Fruit fly (Drosophila melanogaster) whole organism, embryonic: Measurements from ENCODE around the gene TH1.

Experiments
- Atf6 ChIP-seq: fragments of 200-800 bp; sonication (Bioruptor generic); IDR thresholded peaks from 2 replicates; pipeline ENCODE4 v1.3.6; 2022; ENCODE audit warnings: missing biosample characterization, missing genetic modification characterization
- CG10209 ChIP-seq: fragments of 200-800 bp; sonication (Bioruptor generic); optimal IDR thresholded peaks from 3 replicates; lab custom pipeline; 2017; ENCODE audit warnings: missing biosample characterization, mild to moderate bottlenecking, missing genetic modification characterization, missing genetic modification reagents
- CG10543 ChIP-seq: fragments of 200-800 bp; sonication (Bioruptor generic); optimal IDR thresholded peaks from 3 replicates; lab custom pipeline; 2017; ENCODE audit warnings: missing biosample characterization, mild to moderate bottlenecking, missing genetic modification characterization, moderate library complexity
- CG10979 ChIP-seq: fragments of 200-800 bp; sonication (Bioruptor generic); optimal IDR thresholded peaks from 2 replicates; lab custom pipeline; 2018; ENCODE audit warnings: missing biosample characterization, mild to moderate bottlenecking, missing genetic modification characterization, moderate library complexity
- CG11695 ChIP-seq: fragments of 200-800 bp; sonication (Bioruptor generic); IDR thresholded peaks from 3 replicates; pipeline ENCODE4 v1.3.6; 2022; ENCODE audit warnings: missing biosample characterization, missing genetic modification characterization
- CG12071 ChIP-seq: fragments of 200-800 bp; sonication (Bioruptor generic); optimal IDR thresholded peaks from 3 replicates; lab custom pipeline; 2018; ENCODE audit warnings: missing biosample characterization, mild to moderate bottlenecking, missing genetic modification characterization
- CG12155 ChIP-seq: fragments of 200-800 bp; sonication (Bioruptor generic); optimal IDR thresholded peaks from 3 replicates; lab custom pipeline; 2016; ENCODE audit warnings: missing biosample characterization, missing genetic modification characterization
- CG12659 ChIP-seq: fragments of 200-800 bp; sonication (Bioruptor generic); optimal IDR thresholded peaks from 3 replicates; lab custom pipeline; 2017; ENCODE audit warnings: mild to moderate bottlenecking, missing biosample characterization, missing genetic modification reagents, missing genetic modification characterization
- CG17568 ChIP-seq: fragments of 200-800 bp; sonication (Bioruptor generic); optimal IDR thresholded peaks from 2 replicates; lab custom pipeline; 2018; ENCODE audit warnings: missing biosample characterization, mild to moderate bottlenecking, missing genetic modification characterization, moderate library complexity
- CG17912 ChIP-seq: fragments of 200-800 bp; sonication (Bioruptor generic); optimal IDR thresholded peaks from 2 replicates; lab custom pipeline; 2018; ENCODE audit warnings: missing biosample characterization, mild to moderate bottlenecking, missing genetic modification characterization
- CG3407 ChIP-seq: fragments of 200-800 bp; sonication (Bioruptor generic); optimal IDR thresholded peaks from 2 replicates; lab custom pipeline; 2018; ENCODE audit warnings: missing biosample characterization, mild to moderate bottlenecking, missing genetic modification characterization
- CG4854 ChIP-seq: fragments of 200-800 bp; sonication (Bioruptor generic); optimal IDR thresholded peaks from 2 replicates; lab custom pipeline; 2016; ENCODE audit warnings: missing biosample characterization, missing genetic modification characterization, inconsistent platforms
- CG5180 ChIP-seq: fragments of 200-800 bp; sonication (Bioruptor generic); optimal IDR thresholded peaks from 3 replicates; lab custom pipeline; 2017; ENCODE audit warnings: missing biosample characterization, missing genetic modification characterization, mild to moderate bottlenecking, moderate library complexity, missing genetic modification reagents
- CG6254 ChIP-seq: fragments of 200-800 bp; sonication (Bioruptor generic); optimal IDR thresholded peaks from 3 replicates; lab custom pipeline; 2017; ENCODE audit warnings: mild to moderate bottlenecking, missing biosample characterization, missing genetic modification reagents, missing genetic modification characterization
- CG7786 ChIP-seq: fragments of 200-800 bp; sonication (Bioruptor generic); optimal IDR thresholded peaks from 2 replicates; lab custom pipeline; 2016; ENCODE audit warnings: missing biosample characterization, missing genetic modification characterization
- CG7839 ChIP-seq: fragments of 200-800 bp; sonication (Bioruptor generic); optimal IDR thresholded peaks from 3 replicates; lab custom pipeline; 2018; ENCODE audit warnings: missing biosample characterization, mild to moderate bottlenecking, missing genetic modification characterization, moderate library complexity
- CG7987 ChIP-seq: fragments of 200-800 bp; sonication (Bioruptor generic); optimal IDR thresholded peaks from 2 replicates; lab custom pipeline; 2018; ENCODE audit warnings: missing biosample characterization, mild to moderate bottlenecking, missing genetic modification characterization, moderate library complexity
- CG8089 ChIP-seq: fragments of 200-800 bp; sonication (Bioruptor generic); optimal IDR thresholded peaks from 3 replicates; lab custom pipeline; 2016; ENCODE audit warnings: missing biosample characterization, missing genetic modification characterization
- CG9609 ChIP-seq: fragments of 200-800 bp; sonication (Bioruptor generic); optimal IDR thresholded peaks from 3 replicates; lab custom pipeline; 2016; ENCODE audit warnings: missing biosample characterization, missing genetic modification characterization
- CG9727 ChIP-seq: fragments of 200-800 bp; sonication (Bioruptor generic); optimal IDR thresholded peaks from 3 replicates; lab custom pipeline; 2017; ENCODE audit warnings: missing biosample characterization, mild to moderate bottlenecking, missing genetic modification characterization
- CG9817 ChIP-seq: fragments of 200-800 bp; sonication (Bioruptor generic); optimal IDR thresholded peaks from 2 replicates; lab custom pipeline; 2018; ENCODE audit warnings: missing biosample characterization, mild to moderate bottlenecking, missing genetic modification characterization, moderate library complexity
- D ChIP-seq, 2 experiments: fragments of 200-800 bp in 1 of 2; fragments of >200 bp in 1 of 2; sonication (Bioruptor generic) in 1 of 2; optimal IDR thresholded peaks; 2 replicates in 1 of 2; 3 replicates in 1 of 2; lab custom pipeline; 2017; ENCODE audit warnings: mild to moderate bottlenecking in 1 of 2, missing biosample characterization in 1 of 2, missing genetic modification characterization in 1 of 2, missing genetic modification reagents in 1 of 2
- Dad ChIP-seq: fragments of 200-800 bp; sonication (Bioruptor generic); optimal IDR thresholded peaks from 3 replicates; lab custom pipeline; 2016; ENCODE audit warnings: missing biosample characterization, missing genetic modification characterization
- Dip2 ChIP-seq: fragments of 200-800 bp; sonication (Bioruptor generic); IDR thresholded peaks from 2 replicates; pipeline ENCODE4 v1.3.6; 2022; ENCODE audit warnings: missing biosample characterization, missing genetic modification characterization
- E2f1 ChIP-seq: fragments of 200-800 bp; sonication (Bioruptor generic); IDR thresholded peaks from 2 replicates; pipeline ENCODE4 v1.3.6; 2022; ENCODE audit warnings: missing biosample characterization, missing genetic modification characterization
- Fer1 ChIP-seq: fragments of 200-800 bp; sonication (Bioruptor generic); optimal IDR thresholded peaks from 2 replicates; lab custom pipeline; 2017; ENCODE audit warnings: missing biosample characterization, mild to moderate bottlenecking, missing genetic modification characterization
- Hr78 ChIP-seq, 2 experiments: fragments of 200-800 bp in 1 of 2; fragments of >200 bp in 1 of 2; sonication (Bioruptor generic) in 1 of 2; optimal IDR thresholded peaks; 2 replicates each; lab custom pipeline; 2017 to 2019; ENCODE audit warnings: missing biosample characterization in 2 of 2, missing genetic modification characterization in 2 of 2, mild to moderate bottlenecking in 1 of 2, moderate library complexity in 1 of 2
- Lpt ChIP-seq: fragments of >200 bp; optimal IDR thresholded peaks from 2 replicates; lab custom pipeline; 2018; ENCODE audit warnings: missing biosample characterization, missing genetic modification characterization
- MESR4 ChIP-seq: fragments of 200-800 bp; sonication (Bioruptor generic); optimal IDR thresholded peaks from 2 replicates; lab custom pipeline; 2018; ENCODE audit warnings: missing biosample characterization, mild to moderate bottlenecking, missing genetic modification characterization, moderate library complexity
- Mad ChIP-seq: fragments of 200-800 bp; sonication (Bioruptor generic); optimal IDR thresholded peaks from 2 replicates; lab custom pipeline; 2016; ENCODE audit warnings: missing biosample characterization, missing genetic modification characterization
- Myb ChIP-seq: fragments of 200-800 bp; sonication (Bioruptor generic); optimal IDR thresholded peaks from 2 replicates; lab custom pipeline; 2016; ENCODE audit warnings: missing biosample characterization, missing genetic modification characterization
- Pdp1 ChIP-seq, 2 experiments: fragments of 200-800 bp; sonication (Bioruptor generic); optimal IDR thresholded peaks; 3 replicates each; lab custom pipeline; 2016; ENCODE audit warnings: missing biosample characterization in 2 of 2, missing genetic modification characterization in 2 of 2, mild to moderate bottlenecking in 1 of 2, moderate library complexity in 1 of 2
- TFAM ChIP-seq: fragments of 200-800 bp; sonication (Bioruptor generic); optimal IDR thresholded peaks from 2 replicates; lab custom pipeline; 2017; ENCODE audit warnings: missing biosample characterization, missing genetic modification characterization, inconsistent platforms
- Taf1 ChIP-seq: fragments of 200-800 bp; sonication (Bioruptor generic); IDR thresholded peaks from 2 replicates; pipeline ENCODE4 v1.3.6; 2022; ENCODE audit warnings: missing biosample characterization, missing genetic modification characterization
- Vsx1 ChIP-seq: fragments of 200-800 bp; sonication (Bioruptor generic); optimal IDR thresholded peaks from 2 replicates; lab custom pipeline; 2017; ENCODE audit warnings: missing biosample characterization, mild to moderate bottlenecking, missing genetic modification characterization, missing genetic modification reagents
- Xbp1 ChIP-seq: fragments of 200-800 bp; sonication (Bioruptor generic); optimal IDR thresholded peaks from 3 replicates; lab custom pipeline; 2016; ENCODE audit warnings: missing biosample characterization, mild to moderate bottlenecking, missing genetic modification characterization
- btn ChIP-seq: fragments of 200-800 bp; sonication (Bioruptor generic); optimal IDR thresholded peaks from 2 replicates; lab custom pipeline; 2016; ENCODE audit warnings: missing biosample characterization, missing genetic modification characterization
- dm ChIP-seq: fragments of 200-800 bp; sonication (Bioruptor generic); optimal IDR thresholded peaks from 3 replicates; lab custom pipeline; 2016; ENCODE audit warnings: missing biosample characterization, missing genetic modification characterization
- dysf ChIP-seq: fragments of 200-800 bp; sonication (Bioruptor generic); IDR thresholded peaks from 3 replicates; pipeline ENCODE4 v1.3.6; 2022; ENCODE audit warnings: missing biosample characterization, missing genetic modification characterization
- ewg ChIP-seq: fragments of 200-800 bp; sonication (Bioruptor generic); optimal IDR thresholded peaks from 3 replicates; lab custom pipeline; 2017; ENCODE audit warnings: mild to moderate bottlenecking, missing biosample characterization, missing genetic modification reagents, missing genetic modification characterization
- gem ChIP-seq: fragments of 200-800 bp; sonication (Bioruptor generic); optimal IDR thresholded peaks from 2 replicates; lab custom pipeline; 2019; ENCODE audit warnings: missing biosample characterization, mild to moderate bottlenecking, missing genetic modification characterization, moderate library complexity
- inv ChIP-seq: fragments of 200-800 bp; sonication (Bioruptor generic); IDR thresholded peaks from 2 replicates; pipeline ENCODE4 v1.3.6; 2022; ENCODE audit warnings: missing biosample characterization, missing genetic modification characterization; ENCODE audit not compliant: partially characterized antibody
- lmd ChIP-seq: fragments of 200-800 bp; sonication (Bioruptor generic); IDR thresholded peaks from 2 replicates; pipeline ENCODE4 v1.3.6; 2022; ENCODE audit warnings: missing biosample characterization, missing genetic modification characterization
- otp ChIP-seq: fragments of 200-800 bp; sonication (Bioruptor generic); IDR thresholded peaks from 3 replicates; pipeline ENCODE4, ENCODE4 v1.3.6; 2022; ENCODE audit warnings: missing biosample characterization, missing genetic modification characterization
- ro ChIP-seq: fragments of 200-800 bp; sonication (Bioruptor generic); IDR thresholded peaks from 2 replicates; pipeline ENCODE4 v1.3.6; 2022; ENCODE audit warnings: missing biosample characterization, missing genetic modification characterization
- tx ChIP-seq: fragments of 200-800 bp; sonication (Bioruptor generic); optimal IDR thresholded peaks from 2 replicates; lab custom pipeline; 2016; ENCODE audit warnings: missing biosample characterization, missing genetic modification characterization
- wdn ChIP-seq: fragments of 200-800 bp; sonication (Bioruptor generic); IDR thresholded peaks from 2 replicates; pipeline ENCODE4 v1.3.6; 2022; ENCODE audit warnings: missing biosample characterization, missing genetic modification characterization
- zfh1 ChIP-seq: fragments of 200-800 bp; sonication (Bioruptor generic); IDR thresholded peaks from 3 replicates; pipeline ENCODE4 v1.3.6; 2022; ENCODE audit warnings: missing biosample characterization, missing genetic modification characterization

The TH1 gene

dm6 chrX:16422466-16423124, 31.4 kb upstream of the TH1 start, which contains the start of gene hang (continued):
- TF ChIP-seq CG17912 (GFP tag; lab: Kevin White, UChicago) (no peak), E2f1 (GFP tag; lab: Robert Waterston, UW) (peak; percentile 28; the same call in 1 of the 2 replicates), Hr78 (GFP tag; optimal IDR thresholded peaks at IDR 0.05; lab: Kevin White, UChicago) (peak in 1 of 2 experiments; percentile 12), CG9609 (GFP tag; lab: Kevin White, UChicago) (peak; percentile 7), wdn (0 out of 2 replicates have a peak, but pooled peaks have one; percentile 30), CG8089 (GFP tag; lab: Kevin White, UChicago) (no peak), Dip2 (GFP tag; lab: Robert Waterston, UW) (no peak), ewg (GFP tag; lab: Kevin White, UChicago) (peak; percentile 94), gem (no peak), dysf (GFP tag; lab: Robert Waterston, UW) (no peak), Atf6 (GFP tag; lab: Robert Waterston, UW) (0 out of 2 replicates have a peak, but pooled peaks have one; percentile 12), CG4854 (GFP tag; lab: Kevin White, UChicago) (no peak), CG3407 (peak; percentile 24), CG17568 (GFP tag; lab: Kevin White, UChicago) (no peak), ro (no peak), CG10979 (tag; lab: Kevin White, UChicago) (peak; percentile 24), TFAM (GFP tag; lab: Kevin White, UChicago) (no peak), CG10209 (GFP tag; lab: Kevin White, UChicago) (peak; percentile 45), btn (no peak), inv (GFP tag; lab: Robert Waterston, UW) (peak; percentile 72), CG9817 (tag; lab: Kevin White, UChicago) (no peak), CG11695 (GFP tag; lab: Robert Waterston, UW) (0 out of 3 replicates have a peak, but pooled peaks have one; percentile 15), CG10543 (GFP tag; lab: Kevin White, UChicago) (peak; percentile 75), CG7839 (tag; lab: Kevin White, UChicago) (peak; percentile 14), CG7786 (no peak), CG12155 (no peak), otp (GFP tag; lab: Robert Waterston, UW) (peak; percentile 8; the same call in 1 of the 3 replicates), Pdp1 (GFP tag; optimal IDR thresholded peaks at IDR 0.05; lab: Kevin White, UChicago) (peak in 1 of 2 experiments; percentile 30), Fer1 (GFP tag; lab: Kevin White, UChicago) (peak; percentile 73), CG12071 (GFP tag; lab: Kevin White, UChicago) (peak; percentile 42), lmd (GFP tag; lab: Robert Waterston, UW) (peak; percentile 21; the same call in 1 of the 2 replicates), CG5180 (no peak), MESR4 (GFP tag; lab: Kevin White, UChicago) (peak; percentile 88), CG6254 (GFP tag; lab: Kevin White, UChicago) (no peak), Xbp1 (GFP tag; lab: Kevin White, UChicago) (peak; percentile 23), Taf1 (GFP tag; lab: Robert Waterston, UW) (no peak), Myb (GFP tag; lab: Kevin White, UChicago) (peak; percentile 39), Vsx1 (no peak), CG12659 (peak; percentile 85), Dad (GFP tag; lab: Kevin White, UChicago) (no peak), D (optimal IDR thresholded peaks at IDR 0.05; lab: Kevin White, UChicago) (no peak), D (GFP tag; optimal IDR thresholded peaks at IDR 0.05; lab: Kevin White, UChicago) (no peak), Mad (GFP tag; lab: Kevin White, UChicago) (peak; percentile 41), dm (GFP tag; lab: Kevin White, UChicago) (peak; percentile 3), tx (no peak), CG7987 (peak; percentile 72), Lpt (GFP tag; lab: Kevin White, UChicago) (no peak), zfh1 (GFP tag; lab: Robert Waterston, UW) (peak; percentile 49; the same call in 1 of the 3 replicates), CG9727 (peak; percentile 16)
